Fruit fly (Drosophila melanogaster): ENCODE data around the gene CG34393.

The CG34393 gene

dm6 chr2L:3152696-3153613, 47.3 kb downstream of the CG34393 start (continued):
- TF ChIP-seq CG18476 (GFP tag; optimal IDR thresholded peaks at IDR 0.05): peak; percentile 90
- peak; percentile 93 for TF ChIP-seq lov (optimal IDR thresholded peaks at IDR 0.05)
- TF ChIP-seq lov (GFP tag; IDR thresholded peaks at IDR 0.05): peak; percentile 96
- peak; percentile 87 for TF ChIP-seq CG31388 (GFP tag; optimal IDR thresholded peaks at IDR 0.05)
- no peak for TF ChIP-seq h (optimal IDR thresholded peaks at IDR 0.05)
- peak; percentile 11 for TF ChIP-seq CG7745 (tag; optimal IDR thresholded peaks at IDR 0.05)
- peak; percentile 95 for TF ChIP-seq CG12236 (GFP tag; optimal IDR thresholded peaks at IDR 0.05)
- TF ChIP-seq CG3847 (GFP tag; IDR thresholded peaks at IDR 0.05): peak; percentile 82
- TF ChIP-seq Aef1 (GFP tag; IDR thresholded peaks at IDR 0.05): peak; percentile 90
- TF ChIP-seq bowl (GFP tag; IDR thresholded peaks at IDR 0.05): peak; percentile 89
- peak; percentile 96 for TF ChIP-seq bab2 (GFP tag; optimal IDR thresholded peaks at IDR 0.05)
- peak; percentile 82 for TF ChIP-seq wek (GFP tag; optimal IDR thresholded peaks at IDR 0.05)
- TF ChIP-seq Stat92E (GFP tag; optimal IDR thresholded peaks at IDR 0.05): peak in 1 of 3 experiments; percentile 88
- peak; percentile 94 for TF ChIP-seq CG1602 (GFP tag; optimal IDR thresholded peaks at IDR 0.05)
- peak; percentile 98 for TF ChIP-seq chm (GFP tag; IDR thresholded peaks at IDR 0.05)
- TF ChIP-seq CG1024 (GFP tag; IDR thresholded peaks at IDR 0.05): peak; percentile 94
- TF ChIP-seq CG15601 (tag; optimal IDR thresholded peaks at IDR 0.05): peak; percentile 95
- TF ChIP-seq Camta (GFP tag; optimal IDR thresholded peaks at IDR 0.05): peak; percentile 94
- peak; percentile 64; the same call in 1 of the 2 replicates for TF ChIP-seq wdn (GFP tag; IDR thresholded peaks at IDR 0.05)
- TF ChIP-seq pb (GFP tag; optimal IDR thresholded peaks at IDR 0.05): peak; percentile 93
- peak; percentile 96 for TF ChIP-seq nmo (GFP tag; optimal IDR thresholded peaks at IDR 0.05)
- TF ChIP-seq CG32532 (GFP tag; IDR thresholded peaks at IDR 0.05): peak; percentile 84
- TF ChIP-seq gfzf (GFP tag; optimal IDR thresholded peaks at IDR 0.05): peak; percentile 1
- TF ChIP-seq Fer3 (tag; optimal IDR thresholded peaks at IDR 0.05): peak; percentile 85
- TF ChIP-seq CG15011 (GFP tag; optimal IDR thresholded peaks at IDR 0.05): peak; percentile 82
- TF ChIP-seq CG6654 (GFP tag; optimal IDR thresholded peaks at IDR 0.05): peak; percentile 84
- TF ChIP-seq zen2 (GFP tag; IDR thresholded peaks at IDR 0.05; ENCODE audit: partially characterized antibody): no peak
- peak; percentile 91 for TF ChIP-seq ap (GFP tag; IDR thresholded peaks at IDR 0.05)
- peak; percentile 92 for TF ChIP-seq eyg (GFP tag; optimal IDR thresholded peaks at IDR 0.05)
- TF ChIP-seq insv (GFP tag; optimal IDR thresholded peaks at IDR 0.05): peak; percentile 18 to 45
- peak; percentile 96 for TF ChIP-seq NC2β (GFP tag; optimal IDR thresholded peaks at IDR 0.05)
- peak; percentile 79 for TF ChIP-seq CG15073 (GFP tag; optimal IDR thresholded peaks at IDR 0.05)
- TF ChIP-seq CG33213 (GFP tag; optimal IDR thresholded peaks at IDR 0.05): peak; percentile 96
- TF ChIP-seq CG5245 (GFP tag; optimal IDR thresholded peaks at IDR 0.05): peak; percentile 96
- TF ChIP-seq CG2129 (GFP tag; IDR thresholded peaks at IDR 0.05; ENCODE audit: partially characterized antibody): no peak
- TF ChIP-seq zen (tag; optimal IDR thresholded peaks at IDR 0.05): peak; percentile 86
- peak; percentile 91 for TF ChIP-seq Chrac-16 (GFP tag; optimal IDR thresholded peaks at IDR 0.05)
- TF ChIP-seq Opbp (GFP tag; IDR thresholded peaks at IDR 0.05; ENCODE audit: partially characterized antibody): no peak
- TF ChIP-seq dati (GFP tag; IDR thresholded peaks at IDR 0.05): peak; percentile 90
- peak; percentile 71 for TF ChIP-seq CG3281 (GFP tag; optimal IDR thresholded peaks at IDR 0.05)
- peak; percentile 97 for TF ChIP-seq CG5953 (GFP tag; IDR thresholded peaks at IDR 0.05)
- peak; percentile 50 for TF ChIP-seq CG11696 (GFP tag; IDR thresholded peaks at IDR 0.05)
- TF ChIP-seq NC2α (GFP tag; optimal IDR thresholded peaks at IDR 0.05): peak; percentile 92
- TF ChIP-seq BtbVII (GFP tag; optimal IDR thresholded peaks at IDR 0.05): peak; percentile 64
- peak; percentile 85 for TF ChIP-seq onecut (GFP tag; IDR thresholded peaks at IDR 0.05)
- peak; percentile 78 for TF ChIP-seq CG11560 (tag; IDR thresholded peaks at IDR 0.05)
- peak; percentile 97 for TF ChIP-seq CG17328 (GFP tag; IDR thresholded peaks at IDR 0.05)
- TF ChIP-seq CG10147 (GFP tag; optimal IDR thresholded peaks at IDR 0.05): peak; percentile 70
- peak; percentile 96 for TF ChIP-seq Mes4 (GFP tag; optimal IDR thresholded peaks at IDR 0.05)

Data from whole organism, embryonic.